Fruit fly (Drosophila melanogaster) whole organism, embryonic: ENCODE measurements around the gene CG14650.

Experiments
- Atf-2 ChIP-seq: fragments of 200-800 bp; sonication (Bioruptor generic); optimal IDR thresholded peaks from 2 replicates; lab custom pipeline; 2016; ENCODE audit warnings: missing biosample characterization, missing genetic modification characterization
- BEAF-32 ChIP-seq: fragments of 200-800 bp; sonication (Bioruptor generic); optimal IDR thresholded peaks from 3 replicates; lab custom pipeline; 2017; ENCODE audit warnings: missing biosample characterization, missing genetic modification characterization, mild to moderate bottlenecking, moderate library complexity, missing genetic modification reagents
- Bgb ChIP-seq: fragments of 200-800 bp; sonication (Bioruptor generic); IDR thresholded peaks from 2 replicates; pipeline ENCODE4 v1.3.6; 2022; ENCODE audit warnings: missing biosample characterization, missing genetic modification characterization; ENCODE audit not compliant: partially characterized antibody
- CG12155 ChIP-seq: fragments of 200-800 bp; sonication (Bioruptor generic); optimal IDR thresholded peaks from 3 replicates; lab custom pipeline; 2016; ENCODE audit warnings: missing biosample characterization, missing genetic modification characterization
- CG12659 ChIP-seq: fragments of 200-800 bp; sonication (Bioruptor generic); optimal IDR thresholded peaks from 3 replicates; lab custom pipeline; 2017; ENCODE audit warnings: mild to moderate bottlenecking, missing biosample characterization, missing genetic modification reagents, missing genetic modification characterization
- CG14441 ChIP-seq: fragments of 200-800 bp; sonication (Bioruptor generic); IDR thresholded peaks from 2 replicates; pipeline ENCODE4 v1.3.6; 2022; ENCODE audit warnings: missing biosample characterization, missing genetic modification characterization
- CG16815 ChIP-seq: fragments of 200-800 bp; sonication (Bioruptor generic); optimal IDR thresholded peaks from 3 replicates; lab custom pipeline; 2017; ENCODE audit warnings: missing biosample characterization, mild to moderate bottlenecking, missing genetic modification characterization
- CG17802 ChIP-seq: fragments of 200-800 bp; sonication (Bioruptor generic); optimal IDR thresholded peaks from 2 replicates; lab custom pipeline; 2018; ENCODE audit warnings: missing biosample characterization, mild to moderate bottlenecking, missing genetic modification characterization, moderate library complexity
- CG2199 ChIP-seq: fragments of 200-800 bp; sonication (Bioruptor generic); IDR thresholded peaks from 3 replicates; pipeline ENCODE4 v1.3.6; 2022; ENCODE audit warnings: missing biosample characterization, missing genetic modification characterization
- CG30403 ChIP-seq: fragments of 200-800 bp; sonication (Bioruptor generic); optimal IDR thresholded peaks from 3 replicates; lab custom pipeline; 2016; ENCODE audit warnings: missing biosample characterization, missing genetic modification characterization
- CG31224 ChIP-seq: fragments of 200-800 bp; sonication (Bioruptor generic); IDR thresholded peaks from 2 replicates; pipeline ENCODE4 v1.3.6; 2022; ENCODE audit warnings: missing biosample characterization, missing genetic modification characterization
- CG3281 ChIP-seq: fragments of 200-800 bp; sonication (Bioruptor generic); optimal IDR thresholded peaks from 3 replicates; lab custom pipeline; 2017; ENCODE audit warnings: missing biosample characterization, mild to moderate bottlenecking, missing genetic modification characterization
- CG4730 ChIP-seq: fragments of 200-800 bp; sonication (Bioruptor generic); IDR thresholded peaks from 2 replicates; pipeline ENCODE4 v1.3.6; 2022; ENCODE audit warnings: missing biosample characterization, missing genetic modification characterization
- CG4854 ChIP-seq: fragments of 200-800 bp; sonication (Bioruptor generic); optimal IDR thresholded peaks from 2 replicates; lab custom pipeline; 2016; ENCODE audit warnings: missing biosample characterization, missing genetic modification characterization, inconsistent platforms
- CG7271 ChIP-seq: fragments of 200-800 bp; sonication (Bioruptor generic); optimal IDR thresholded peaks from 2 replicates; lab custom pipeline; 2018; ENCODE audit warnings: missing biosample characterization, mild to moderate bottlenecking, missing genetic modification characterization, moderate library complexity
- CG7556 ChIP-seq: fragments of 200-800 bp; sonication (Bioruptor generic); optimal IDR thresholded peaks from 2 replicates; lab custom pipeline; 2017; ENCODE audit warnings: missing biosample characterization, mild to moderate bottlenecking, missing genetic modification characterization
- CG7987 ChIP-seq: fragments of 200-800 bp; sonication (Bioruptor generic); optimal IDR thresholded peaks from 2 replicates; lab custom pipeline; 2018; ENCODE audit warnings: missing biosample characterization, mild to moderate bottlenecking, missing genetic modification characterization, moderate library complexity
- CG9609 ChIP-seq: fragments of 200-800 bp; sonication (Bioruptor generic); optimal IDR thresholded peaks from 3 replicates; lab custom pipeline; 2016; ENCODE audit warnings: missing biosample characterization, missing genetic modification characterization
- CTCF ChIP-seq: fragments of 200-800 bp; sonication (Bioruptor generic); optimal IDR thresholded peaks from 2 replicates; lab custom pipeline; 2017; ENCODE audit warnings: missing biosample characterization, mild to moderate bottlenecking, missing genetic modification characterization, moderate library complexity
- CrebB ChIP-seq: fragments of 200-800 bp; sonication (Bioruptor generic); optimal IDR thresholded peaks from 3 replicates; lab custom pipeline; 2018; ENCODE audit warnings: missing biosample characterization, mild to moderate bottlenecking, missing genetic modification characterization
- Dip3 ChIP-seq: fragments of 200-800 bp; sonication (Bioruptor generic); optimal IDR thresholded peaks from 3 replicates; lab custom pipeline; 2016; ENCODE audit warnings: missing biosample characterization, missing genetic modification characterization
- Dll ChIP-seq: fragments of 200-800 bp; sonication (Bioruptor generic); IDR thresholded peaks from 4 replicates; pipeline ENCODE4 v1.3.6; 2022; ENCODE audit warnings: missing biosample characterization, missing genetic modification characterization; ENCODE audit not compliant: partially characterized antibody
- Eip74EF ChIP-seq, 2 experiments: fragments of 200-800 bp in 1 of 2; fragments of >200 bp in 1 of 2; sonication (Bioruptor generic) in 1 of 2; optimal IDR thresholded peaks; 2 replicates each; lab custom pipeline; 2017 to 2019; ENCODE audit warnings: missing biosample characterization in 2 of 2, missing genetic modification characterization in 2 of 2, mild to moderate bottlenecking in 1 of 2, moderate library complexity in 1 of 2
- Fer3 ChIP-seq: fragments of 200-800 bp; sonication (Bioruptor generic); optimal IDR thresholded peaks from 2 replicates; lab custom pipeline; 2018; ENCODE audit warnings: missing biosample characterization, mild to moderate bottlenecking, missing genetic modification characterization, moderate library complexity
- HLHmδ ChIP-seq: fragments of 200-800 bp; sonication (Bioruptor generic); optimal IDR thresholded peaks from 2 replicates; lab custom pipeline; 2018; ENCODE audit warnings: missing biosample characterization, mild to moderate bottlenecking, missing genetic modification characterization, moderate library complexity
- Jarid2 ChIP-seq: fragments of 200-800 bp; sonication (Bioruptor generic); optimal IDR thresholded peaks from 3 replicates; lab custom pipeline; 2017; ENCODE audit warnings: mild to moderate bottlenecking, missing biosample characterization, missing genetic modification reagents, missing genetic modification characterization
- Nf-YB ChIP-seq: fragments of 200-800 bp; sonication (Bioruptor generic); optimal IDR thresholded peaks from 3 replicates; lab custom pipeline; 2019; ENCODE audit warnings: missing biosample characterization, mild to moderate bottlenecking, missing genetic modification characterization, moderate library complexity
- Oli ChIP-seq: fragments of 200-800 bp; sonication (Bioruptor generic); optimal IDR thresholded peaks from 2 replicates; lab custom pipeline; 2018; ENCODE audit warnings: missing biosample characterization, mild to moderate bottlenecking, missing genetic modification characterization, moderate library complexity
- Sry-δ ChIP-seq: fragments of 200-800 bp; sonication (Bioruptor generic); optimal IDR thresholded peaks from 2 replicates; lab custom pipeline; 2016; ENCODE audit warnings: missing biosample characterization, missing genetic modification characterization
- Vsx1 ChIP-seq: fragments of 200-800 bp; sonication (Bioruptor generic); optimal IDR thresholded peaks from 2 replicates; lab custom pipeline; 2017; ENCODE audit warnings: missing biosample characterization, mild to moderate bottlenecking, missing genetic modification characterization, missing genetic modification reagents
- ab ChIP-seq: fragments of 200-800 bp; sonication (Bioruptor generic); optimal IDR thresholded peaks from 2 replicates; lab custom pipeline; 2016; ENCODE audit warnings: missing biosample characterization, missing genetic modification characterization
- aop ChIP-seq: fragments of 200-800 bp; sonication (Bioruptor generic); IDR thresholded peaks from 2 replicates; pipeline ENCODE4 v1.3.6; 2022; ENCODE audit warnings: missing biosample characterization, missing genetic modification characterization
- ase ChIP-seq: fragments of 200-800 bp; sonication (Bioruptor generic); IDR thresholded peaks from 3 replicates; pipeline ENCODE4 v1.3.6; 2022; ENCODE audit warnings: missing biosample characterization, missing genetic modification characterization
- bbx ChIP-seq: fragments of 200-800 bp; sonication (Bioruptor generic); IDR thresholded peaks from 2 replicates; pipeline ENCODE4 v1.3.6; 2022; ENCODE audit warnings: missing biosample characterization, missing genetic modification characterization; ENCODE audit not compliant: partially characterized antibody
- bsh ChIP-seq, 2 experiments: fragments of 200-800 bp; sonication (Bioruptor generic); optimal IDR thresholded peaks; 2 replicates each; lab custom pipeline; 2017 to 2018; ENCODE audit warnings: mild to moderate bottlenecking in 2 of 2, missing biosample characterization in 2 of 2, missing genetic modification characterization in 2 of 2, moderate library complexity in 1 of 2
- chif ChIP-seq, 2 experiments: fragments of 200-800 bp; sonication (Bioruptor generic); optimal IDR thresholded peaks; 3 replicates each; lab custom pipeline; 2016; ENCODE audit warnings: missing biosample characterization in 2 of 2, missing genetic modification characterization in 2 of 2
- da ChIP-seq: fragments of 200-800 bp; sonication (Bioruptor generic); optimal IDR thresholded peaks from 2 replicates; lab custom pipeline; 2016; ENCODE audit warnings: missing biosample characterization, missing genetic modification characterization
- dan ChIP-seq: fragments of 200-800 bp; sonication (Bioruptor generic); IDR thresholded peaks from 2 replicates; pipeline ENCODE4 v1.3.6; 2022; ENCODE audit warnings: missing biosample characterization, missing genetic modification characterization
- emc ChIP-seq: fragments of 200-800 bp; sonication (Bioruptor generic); optimal IDR thresholded peaks from 2 replicates; lab custom pipeline; 2016; ENCODE audit warnings: missing biosample characterization, missing genetic modification characterization
- gt ChIP-seq: fragments of 200-800 bp; sonication (Bioruptor generic); IDR thresholded peaks from 2 replicates; pipeline ENCODE4 v1.3.6; 2022; ENCODE audit warnings: missing biosample characterization, missing genetic modification characterization
- insv ChIP-seq, 2 experiments: fragments of 200-800 bp; sonication (Bioruptor generic); optimal IDR thresholded peaks; 3 replicates each; lab custom pipeline; 2016 to 2018; ENCODE audit warnings: missing biosample characterization in 2 of 2, missing genetic modification characterization in 2 of 2
- kay ChIP-seq: fragments of 200-800 bp; sonication (Bioruptor generic); optimal IDR thresholded peaks from 2 replicates; lab custom pipeline; 2016; ENCODE audit warnings: missing biosample characterization, missing genetic modification characterization
- maf-S ChIP-seq: fragments of 200-800 bp; sonication (Bioruptor generic); optimal IDR thresholded peaks from 2 replicates; lab custom pipeline; 2016; ENCODE audit warnings: missing biosample characterization, missing genetic modification characterization
- nom ChIP-seq: fragments of 200-800 bp; sonication (Bioruptor generic); optimal IDR thresholded peaks from 2 replicates; lab custom pipeline; 2017; ENCODE audit warnings: missing biosample characterization, missing genetic modification characterization, mild to moderate bottlenecking, moderate library complexity, missing genetic modification reagents
- ro ChIP-seq: fragments of 200-800 bp; sonication (Bioruptor generic); IDR thresholded peaks from 2 replicates; pipeline ENCODE4 v1.3.6; 2022; ENCODE audit warnings: missing biosample characterization, missing genetic modification characterization
- schlank ChIP-seq: fragments of 200-800 bp; sonication (Bioruptor generic); optimal IDR thresholded peaks from 2 replicates; lab custom pipeline; 2018; ENCODE audit warnings: missing biosample characterization, mild to moderate bottlenecking, missing genetic modification characterization
- slou ChIP-seq: fragments of 200-800 bp; sonication (Bioruptor generic); optimal IDR thresholded peaks from 3 replicates; lab custom pipeline; 2016; ENCODE audit warnings: missing biosample characterization, missing genetic modification characterization
- ttk ChIP-seq: fragments of 200-800 bp; sonication (Bioruptor generic); IDR thresholded peaks from 2 replicates; pipeline ENCODE4 v2.1.2; 2022; ENCODE audit warnings: missing biosample characterization, missing genetic modification characterization
- wdn ChIP-seq: fragments of 200-800 bp; sonication (Bioruptor generic); IDR thresholded peaks from 2 replicates; pipeline ENCODE4 v1.3.6; 2022; ENCODE audit warnings: missing biosample characterization, missing genetic modification characterization
- wek ChIP-seq: fragments of 200-800 bp; sonication (Bioruptor generic); optimal IDR thresholded peaks from 3 replicates; lab custom pipeline; 2018; ENCODE audit warnings: missing biosample characterization, mild to moderate bottlenecking, missing genetic modification characterization, moderate library complexity

The CG14650 gene

dm6 chr3R:4387490-4387889 is 49.7 kb upstream of the CG14650 start, which contains the start of gene tub (continued):
- TF ChIP-seq CG12659 (GFP tag; lab: Kevin White, UChicago) = peak; percentile 84
- TF ChIP-seq ro (GFP tag; lab: Robert Waterston, UW) = no peak
- TF ChIP-seq Eip74EF (GFP tag; optimal IDR thresholded peaks at IDR 0.05; lab: Kevin White, UChicago) = peak in 1 of 2 experiments; percentile 29
- peak; percentile 6 for TF ChIP-seq CG7556
- no peak for TF ChIP-seq ab (GFP tag; lab: Kevin White, UChicago)
- peak in 1 of 2 experiments; percentile 8 for TF ChIP-seq insv (GFP tag; optimal IDR thresholded peaks at IDR 0.05; lab: Kevin White, UChicago)
- TF ChIP-seq slou = no peak
- TF ChIP-seq Dll (GFP tag; lab: Robert Waterston, UW) = 0 out of 4 replicates have a peak, but pooled peaks have one; percentile 19
- peak; percentile 13 for TF ChIP-seq nom (GFP tag; lab: Kevin White, UChicago)
- peak; percentile 18 for TF ChIP-seq Nf-YB (GFP tag; lab: Kevin White, UChicago)
- TF ChIP-seq da (GFP tag; lab: Kevin White, UChicago) = peak; percentile 17
- peak; percentile 12 for TF ChIP-seq maf-S (GFP tag; lab: Kevin White, UChicago)
- 0 out of 2 replicates have a peak, but pooled peaks have one; percentile 23 for TF ChIP-seq CG4730 (GFP tag; lab: Robert Waterston, UW)
- peak; percentile 19; the same call in 1 of the 2 replicates for TF ChIP-seq Bgb (GFP tag; lab: Robert Waterston, UW)
- no peak for TF ChIP-seq gt (GFP tag; lab: Robert Waterston, UW)
- TF ChIP-seq CrebB (tag; lab: Kevin White, UChicago) = peak; percentile 32
- TF ChIP-seq bsh (GFP tag; optimal IDR thresholded peaks at IDR 0.05; lab: Kevin White, UChicago) = peak in 1 of 2 experiments; percentile 26
- peak; percentile 1 for TF ChIP-seq emc
- TF ChIP-seq Sry-δ (GFP tag; lab: Kevin White, UChicago) = peak; percentile 51
- peak; percentile 36 for TF ChIP-seq kay (GFP tag; lab: Kevin White, UChicago)
- no peak for TF ChIP-seq HLHmδ (GFP tag; lab: Kevin White, UChicago)
- TF ChIP-seq CG17802 (tag; lab: Kevin White, UChicago) = peak; percentile 80
- TF ChIP-seq CG12155 (GFP tag; lab: Kevin White, UChicago) = peak; percentile 36
- peak; percentile 20 to 51 for TF ChIP-seq chif (GFP tag; optimal IDR thresholded peaks at IDR 0.05; lab: Kevin White, UChicago)
- peak; percentile 27; the same call in 1 of the 2 replicates for TF ChIP-seq bbx (GFP tag; lab: Robert Waterston, UW)
- TF ChIP-seq CG2199 (GFP tag; lab: Robert Waterston, UW) = peak; percentile 62; the same call in 2 of the 3 replicates
- TF ChIP-seq CG4854 (GFP tag; lab: Kevin White, UChicago) = no peak
- TF ChIP-seq aop (GFP tag; lab: Robert Waterston, UW) = no peak
- TF ChIP-seq ase (GFP tag; lab: Robert Waterston, UW) = no peak
- peak; percentile 98 for TF ChIP-seq wek
- TF ChIP-seq Atf-2 (GFP tag; lab: Kevin White, UChicago) = no peak
- no peak for TF ChIP-seq Jarid2
- no peak for TF ChIP-seq schlank (tag; lab: Kevin White, UChicago)
- no peak for TF ChIP-seq Fer3 (tag; lab: Kevin White, UChicago)
- TF ChIP-seq CG16815 (GFP tag; lab: Kevin White, UChicago) = no peak
- no peak for TF ChIP-seq CG31224 (GFP tag; lab: Robert Waterston, UW)
- TF ChIP-seq CG30403 = peak; percentile 41
- no peak for TF ChIP-seq wdn (GFP tag; lab: Robert Waterston, UW)
- no peak for TF ChIP-seq Vsx1 (GFP tag; lab: Kevin White, UChicago)
- TF ChIP-seq ttk = no peak
- peak; percentile 9 for TF ChIP-seq CG9609 (GFP tag; lab: Kevin White, UChicago)
- TF ChIP-seq CG7987 = peak; percentile 73
- TF ChIP-seq dan (GFP tag; lab: Robert Waterston, UW) = no peak
- TF ChIP-seq Dip3 (GFP tag; lab: Kevin White, UChicago) = peak; percentile 16
- TF ChIP-seq CG3281 (GFP tag; lab: Kevin White, UChicago) = peak; percentile 47
- peak; percentile 84 for TF ChIP-seq CTCF (GFP tag; lab: Kevin White, UChicago)
- no peak for TF ChIP-seq Oli (tag; lab: Kevin White, UChicago)
- no peak for TF ChIP-seq CG7271 (tag; lab: Kevin White, UChicago)
- peak; percentile 44 for TF ChIP-seq BEAF-32 (GFP tag; lab: Kevin White, UChicago)
- peak; percentile 31; the same call in 1 of the 2 replicates for TF ChIP-seq CG14441 (GFP tag; lab: Robert Waterston, UW)
